Worm (Caenorhabditis elegans) whole organism, L3 larva: Measurements from ENCODE around the gene npp-23.
A peak's percentile ranks its signal among the peaks of the same experiment; 100 is the strongest.

Source experiments
- ama-1 ChIP-seq: fragments of 150-350 bp; optimal IDR thresholded peaks from 2 replicates; lab custom pipeline; 2018
- ceh-82 ChIP-seq: fragments of 150-350 bp; optimal IDR thresholded peaks from 2 replicates; lab custom pipeline; 2014; ENCODE audit warnings: missing biosample characterization, missing genetic modification characterization

DNA sequence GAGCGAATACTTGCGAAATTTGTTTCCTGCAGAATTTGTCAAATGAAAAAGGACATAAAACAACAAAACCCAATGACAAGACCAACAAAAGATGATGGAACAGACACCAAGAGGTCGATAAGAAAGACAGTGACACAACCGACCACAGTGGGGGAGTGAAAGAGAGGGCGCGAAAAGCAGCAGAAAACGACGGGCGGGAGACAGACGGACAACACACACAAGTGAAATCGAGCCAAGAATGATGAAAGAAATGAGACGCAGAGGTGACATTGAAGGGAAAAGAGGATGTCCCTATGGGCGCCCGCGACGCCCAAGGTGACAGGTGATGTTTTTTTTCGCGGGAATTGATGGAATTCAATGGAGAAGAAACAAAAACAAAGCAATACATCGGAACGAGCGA, 3.4 kb downstream of the npp-23 start:
- TF ChIP-seq ceh-82 (tag; lab: Kevin White, UChicago), result no peak
- TF ChIP-seq ama-1, result peak; percentile 57
